Fruit fly (Drosophila melanogaster) whole organism, embryonic: ENCODE data around the gene CG13385.

Source experiments
- Bdp1 ChIP-seq: fragments of 200-800 bp; sonication (Bioruptor generic); optimal IDR thresholded peaks from 3 replicates; lab custom pipeline; 2016; ENCODE audit warnings: missing biosample characterization, missing genetic modification characterization
- C15 ChIP-seq: fragments of 200-800 bp; sonication (Bioruptor generic); IDR thresholded peaks from 3 replicates; pipeline ENCODE4 v1.3.6; 2022; ENCODE audit warnings: missing biosample characterization, missing genetic modification characterization
- CG10366 ChIP-seq: fragments of 200-800 bp; sonication (Bioruptor generic); IDR thresholded peaks from 2 replicates; pipeline ENCODE4 v1.3.6; 2022; ENCODE audit warnings: missing biosample characterization, missing genetic modification characterization
- CG15479 ChIP-seq: fragments of 200-800 bp; sonication (Bioruptor generic); optimal IDR thresholded peaks from 3 replicates; lab custom pipeline; 2019; ENCODE audit warnings: missing biosample characterization, mild to moderate bottlenecking, missing genetic modification characterization, moderate library complexity
- CG15514 ChIP-seq: fragments of 200-800 bp; sonication (Bioruptor generic); optimal IDR thresholded peaks from 3 replicates; lab custom pipeline; 2017; ENCODE audit warnings: missing biosample characterization, missing genetic modification characterization, mild to moderate bottlenecking, moderate library complexity, missing genetic modification reagents
- CG1603 ChIP-seq: fragments of 200-800 bp; sonication (Bioruptor generic); optimal IDR thresholded peaks from 2 replicates; lab custom pipeline; 2019; ENCODE audit warnings: missing biosample characterization, mild to moderate bottlenecking, missing genetic modification characterization, moderate library complexity
- CG17328 ChIP-seq: fragments of 200-800 bp; sonication (Bioruptor generic); IDR thresholded peaks from 2 replicates; pipeline ENCODE4 v1.3.6; 2022; ENCODE audit warnings: missing biosample characterization, missing genetic modification characterization
- CG17361 ChIP-seq: fragments of 200-800 bp; sonication (Bioruptor generic); IDR thresholded peaks from 3 replicates; pipeline ENCODE4 v1.3.6; 2022; ENCODE audit warnings: missing biosample characterization, missing genetic modification characterization
- CG2875 ChIP-seq: fragments of 200-800 bp; sonication (Bioruptor generic); optimal IDR thresholded peaks from 2 replicates; lab custom pipeline; 2017; ENCODE audit warnings: missing biosample characterization, mild to moderate bottlenecking, missing genetic modification characterization, missing genetic modification reagents
- CG3065 ChIP-seq: fragments of 200-800 bp; sonication (Bioruptor generic); optimal IDR thresholded peaks from 2 replicates; lab custom pipeline; 2016; ENCODE audit warnings: missing biosample characterization, missing genetic modification characterization
- CG31388 ChIP-seq: fragments of 200-800 bp; sonication (Bioruptor generic); optimal IDR thresholded peaks from 2 replicates; lab custom pipeline; 2016; ENCODE audit warnings: missing biosample characterization, missing genetic modification characterization
- CG34376 ChIP-seq: fragments of 200-800 bp; sonication (Bioruptor generic); optimal IDR thresholded peaks from 2 replicates; lab custom pipeline; 2018; ENCODE audit warnings: missing biosample characterization, mild to moderate bottlenecking, missing genetic modification characterization
- CG3726 ChIP-seq: fragments of 200-800 bp; sonication (Bioruptor generic); IDR thresholded peaks from 3 replicates; pipeline ENCODE4, ENCODE4 v1.3.6; 2022; ENCODE audit warnings: missing biosample characterization, missing genetic modification characterization
- CG43689 ChIP-seq: fragments of 200-800 bp; sonication (Bioruptor generic); IDR thresholded peaks from 2 replicates; pipeline ENCODE4 v1.3.6; 2022; ENCODE audit warnings: missing biosample characterization, missing genetic modification characterization
- CG6175 ChIP-seq: fragments of 200-800 bp; sonication (Bioruptor generic); IDR thresholded peaks from 3 replicates; pipeline ENCODE4 v1.3.6; 2022; ENCODE audit warnings: missing biosample characterization, missing genetic modification characterization
- CG6765 ChIP-seq: fragments of 200-800 bp; sonication (Bioruptor generic); optimal IDR thresholded peaks from 3 replicates; lab custom pipeline; 2017; ENCODE audit warnings: missing biosample characterization, mild to moderate bottlenecking, missing genetic modification characterization
- CG6813 ChIP-seq: fragments of 200-800 bp; sonication (Bioruptor generic); optimal IDR thresholded peaks from 2 replicates; lab custom pipeline; 2017; ENCODE audit warnings: missing biosample characterization, missing genetic modification characterization, mild to moderate bottlenecking, moderate library complexity, missing genetic modification reagents
- CG7357 ChIP-seq: fragments of 200-800 bp; sonication (Bioruptor generic); IDR thresholded peaks from 3 replicates; pipeline ENCODE4 v1.3.6; 2022; ENCODE audit warnings: missing biosample characterization, missing genetic modification characterization
- Doc3 ChIP-seq: fragments of 200-800 bp; sonication (Bioruptor generic); IDR thresholded peaks from 3 replicates; pipeline ENCODE4 v1.3.6; 2022; ENCODE audit warnings: missing biosample characterization, missing genetic modification characterization; ENCODE audit not compliant: partially characterized antibody
- E2f1 ChIP-seq: fragments of 200-800 bp; sonication (Bioruptor generic); IDR thresholded peaks from 2 replicates; pipeline ENCODE4 v1.3.6; 2022; ENCODE audit warnings: missing biosample characterization, missing genetic modification characterization
- Fer2 ChIP-seq: fragments of 200-800 bp; sonication (Bioruptor generic); optimal IDR thresholded peaks from 2 replicates; lab custom pipeline; 2018; ENCODE audit warnings: missing biosample characterization, mild to moderate bottlenecking, missing genetic modification characterization, moderate library complexity
- Hr78 ChIP-seq, 2 experiments: fragments of 200-800 bp in 1 of 2; fragments of >200 bp in 1 of 2; sonication (Bioruptor generic) in 1 of 2; optimal IDR thresholded peaks; 2 replicates each; lab custom pipeline; 2017 to 2019; ENCODE audit warnings: missing biosample characterization in 2 of 2, missing genetic modification characterization in 2 of 2, mild to moderate bottlenecking in 1 of 2, moderate library complexity in 1 of 2
- Oaz ChIP-seq: fragments of 200-800 bp; sonication (Bioruptor generic); IDR thresholded peaks from 2 replicates; pipeline ENCODE4 v1.3.6; 2022; ENCODE audit warnings: missing biosample characterization, missing genetic modification characterization
- Ptx1 ChIP-seq: fragments of 200-800 bp; sonication (Bioruptor generic); IDR thresholded peaks from 2 replicates; pipeline ENCODE4 v1.3.6; 2022; ENCODE audit warnings: missing biosample characterization, missing genetic modification characterization
- Side ChIP-seq: fragments of 200-800 bp; sonication (Bioruptor generic); optimal IDR thresholded peaks from 2 replicates; lab custom pipeline; 2016; ENCODE audit warnings: missing biosample characterization, missing genetic modification characterization
- Sin3A ChIP-seq: fragments of >200 bp; optimal IDR thresholded peaks from 2 replicates; lab custom pipeline; 2018
- Spps ChIP-seq: fragments of 200-800 bp; sonication (Bioruptor generic); optimal IDR thresholded peaks from 2 replicates; lab custom pipeline; 2018; ENCODE audit warnings: missing biosample characterization, mild to moderate bottlenecking, missing genetic modification characterization
- Tbp ChIP-seq: fragments of >200 bp; optimal IDR thresholded peaks from 2 replicates; lab custom pipeline; 2018; ENCODE audit warnings: missing biosample characterization, missing genetic modification characterization
- Usf ChIP-seq: fragments of 200-800 bp; sonication (Bioruptor generic); optimal IDR thresholded peaks from 2 replicates; lab custom pipeline; 2017; ENCODE audit warnings: missing genotype, missing biosample characterization, missing genetic modification characterization
- Vsx1 ChIP-seq: fragments of 200-800 bp; sonication (Bioruptor generic); optimal IDR thresholded peaks from 2 replicates; lab custom pipeline; 2017; ENCODE audit warnings: missing biosample characterization, mild to moderate bottlenecking, missing genetic modification characterization, missing genetic modification reagents
- ash1 ChIP-seq: fragments of 200-800 bp; sonication (Bioruptor generic); optimal IDR thresholded peaks from 2 replicates; lab custom pipeline; 2018; ENCODE audit warnings: missing biosample characterization, mild to moderate bottlenecking, missing genetic modification characterization
- bigmax ChIP-seq: fragments of 200-800 bp; sonication (Bioruptor generic); optimal IDR thresholded peaks from 2 replicates; lab custom pipeline; 2018; ENCODE audit warnings: missing biosample characterization, mild to moderate bottlenecking, missing genetic modification characterization
- crol ChIP-seq: fragments of 200-800 bp; sonication (Bioruptor generic); IDR thresholded peaks from 2 replicates; pipeline ENCODE4 v1.3.6; 2022; ENCODE audit warnings: missing biosample characterization, missing genetic modification characterization
- dysf ChIP-seq: fragments of 200-800 bp; sonication (Bioruptor generic); IDR thresholded peaks from 3 replicates; pipeline ENCODE4 v1.3.6; 2022; ENCODE audit warnings: missing biosample characterization, missing genetic modification characterization
- emc ChIP-seq: fragments of 200-800 bp; sonication (Bioruptor generic); optimal IDR thresholded peaks from 2 replicates; lab custom pipeline; 2016; ENCODE audit warnings: missing biosample characterization, missing genetic modification characterization
- ems ChIP-seq: fragments of 200-800 bp; sonication (Bioruptor generic); optimal IDR thresholded peaks from 3 replicates; lab custom pipeline; 2016; ENCODE audit warnings: missing biosample characterization, missing genetic modification characterization
- eyg ChIP-seq: fragments of 200-800 bp; sonication (Bioruptor generic); optimal IDR thresholded peaks from 3 replicates; lab custom pipeline; 2016; ENCODE audit warnings: missing biosample characterization, missing genetic modification characterization
- fd3F ChIP-seq: fragments of 200-800 bp; sonication (Bioruptor generic); optimal IDR thresholded peaks from 2 replicates; lab custom pipeline; 2018; ENCODE audit warnings: missing biosample characterization, mild to moderate bottlenecking, missing genetic modification characterization, moderate library complexity
- ham ChIP-seq: fragments of 200-800 bp; sonication (Bioruptor generic); IDR thresholded peaks from 2 replicates; pipeline ENCODE4 v1.3.6; 2022; ENCODE audit warnings: missing biosample characterization, missing genetic modification characterization
- her ChIP-seq: fragments of 200-800 bp; sonication (Bioruptor generic); optimal IDR thresholded peaks from 2 replicates; lab custom pipeline; 2016; ENCODE audit warnings: missing biosample characterization, missing genetic modification characterization
- lov ChIP-seq, 2 experiments: fragments of 200-800 bp in 1 of 2; fragments of >200 bp in 1 of 2; sonication (Bioruptor generic) in 1 of 2; IDR thresholded peaks in 1 of 2; optimal IDR thresholded peaks in 1 of 2; 2 replicates in 1 of 2; 3 replicates in 1 of 2; pipeline versions ENCODE4 v1.3.6 to Lab custom; 2017 to 2022; ENCODE audit warnings: missing biosample characterization in 1 of 2, missing genetic modification characterization in 1 of 2
- mirr ChIP-seq: fragments of 200-800 bp; sonication (Bioruptor generic); optimal IDR thresholded peaks from 3 replicates; lab custom pipeline; 2018; ENCODE audit warnings: missing biosample characterization, mild to moderate bottlenecking, missing genetic modification characterization
- sc ChIP-seq, 3 experiments: fragments of >200 bp in 2 of 3; fragments of 200-800 bp in 1 of 3; sonication (Bioruptor generic) in 1 of 3; optimal IDR thresholded peaks; 2 replicates in 2 of 3; 3 replicates in 1 of 3; lab custom pipeline; 2017; ENCODE audit warnings: mild to moderate bottlenecking in 1 of 3, missing biosample characterization in 1 of 3, missing genetic modification characterization in 1 of 3, missing genetic modification reagents in 1 of 3
- seq ChIP-seq: fragments of 200-800 bp; sonication (Bioruptor generic); IDR thresholded peaks from 2 replicates; pipeline ENCODE4 v1.3.6; 2022; ENCODE audit warnings: missing biosample characterization, missing genetic modification characterization
- tna ChIP-seq: fragments of 200-800 bp; sonication (Bioruptor generic); IDR thresholded peaks from 2 replicates; pipeline ENCODE4 v1.3.6; 2022; ENCODE audit warnings: missing biosample characterization, missing genetic modification characterization; ENCODE audit not compliant: partially characterized antibody
- trem ChIP-seq: fragments of 200-800 bp; optimal IDR thresholded peaks from 3 replicates; lab custom pipeline; 2019; ENCODE audit warnings: missing biosample characterization, mild to moderate bottlenecking, missing genetic modification characterization, moderate library complexity
- tx ChIP-seq: fragments of 200-800 bp; sonication (Bioruptor generic); optimal IDR thresholded peaks from 2 replicates; lab custom pipeline; 2016; ENCODE audit warnings: missing biosample characterization, missing genetic modification characterization
- wdn ChIP-seq: fragments of 200-800 bp; sonication (Bioruptor generic); IDR thresholded peaks from 2 replicates; pipeline ENCODE4 v1.3.6; 2022; ENCODE audit warnings: missing biosample characterization, missing genetic modification characterization
- zfh2 ChIP-seq: fragments of 200-800 bp; sonication (Bioruptor generic); optimal IDR thresholded peaks from 2 replicates; lab custom pipeline; 2016; ENCODE audit warnings: missing biosample characterization, missing genetic modification characterization

Gene CG13385

DNA sequence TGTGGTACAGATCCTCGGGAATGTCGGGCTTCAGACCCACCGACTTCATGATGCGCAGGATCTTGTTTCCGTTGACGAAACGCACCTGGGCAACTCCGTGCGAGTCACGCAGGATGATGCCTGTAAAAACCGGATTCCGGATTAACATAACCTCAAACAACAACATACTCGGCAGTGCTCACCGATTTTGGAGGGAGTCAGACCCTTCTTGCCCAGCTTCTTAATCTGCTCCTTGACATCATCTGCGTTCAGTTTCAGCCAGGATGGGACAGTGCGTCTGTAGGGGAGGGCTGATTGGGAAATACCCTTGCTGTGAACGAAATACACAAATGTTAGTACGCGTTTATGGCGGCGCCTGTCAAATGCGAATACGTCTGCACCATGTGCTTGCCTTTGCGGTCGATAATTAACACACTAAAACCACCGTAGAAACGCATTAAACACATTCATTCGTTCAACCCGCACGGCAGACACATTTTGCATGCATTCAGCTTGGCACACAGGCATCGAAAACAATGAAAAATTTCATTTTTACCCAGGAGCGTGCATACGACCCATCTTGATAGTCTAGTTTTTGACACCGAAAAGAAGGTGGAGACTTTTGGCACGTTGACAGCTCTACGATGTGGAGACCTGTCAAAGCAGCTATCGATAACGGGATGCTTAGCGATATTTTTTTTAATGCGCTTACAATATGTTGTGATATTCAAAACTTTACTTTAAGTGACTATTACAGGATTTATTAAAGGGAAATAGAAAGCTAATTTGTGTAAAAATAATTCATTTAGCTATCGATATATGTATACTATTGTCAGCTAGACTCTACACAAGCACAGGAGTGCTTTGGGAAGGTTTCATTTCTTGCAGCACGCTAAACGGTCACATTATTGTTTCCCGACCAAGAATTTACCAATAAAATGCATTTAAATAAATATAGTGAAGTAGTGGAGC lies 32.2 kb upstream of the CG13385 start, which contains the start of the genes RpS13 and CSN8 (continued):
- TF ChIP-seq fd3F (no peak), trem (tag; lab: Kevin White, UChicago) (peak; percentile 87), C15 (GFP tag; lab: Robert Waterston, UW) (no peak), CG1603 (tag; lab: Kevin White, UChicago) (peak; percentile 62), lov (optimal IDR thresholded peaks at IDR 0.05; lab: Kevin White, UChicago) (no peak), lov (GFP tag; IDR thresholded peaks at IDR 0.05; lab: Robert Waterston, UW) (no peak), Vsx1 (peak; percentile 46), dysf (GFP tag; lab: Robert Waterston, UW) (no peak), CG6175 (no peak), CG3726 (GFP tag; lab: Robert Waterston, UW) (no peak), ham (GFP tag; lab: Robert Waterston, UW) (no peak), CG43689 (no peak), Oaz (GFP tag; lab: Robert Waterston, UW) (no peak), CG31388 (GFP tag; lab: Kevin White, UChicago) (no peak), emc (GFP tag; lab: Kevin White, UChicago) (no peak), CG10366 (GFP tag; lab: Robert Waterston, UW) (no peak), CG15479 (GFP tag; lab: Kevin White, UChicago) (no peak), mirr (no peak), Ptx1 (no peak), bigmax (GFP tag; lab: Kevin White, UChicago) (peak; percentile 95), CG15514 (peak; percentile 60), CG7357 (GFP tag; lab: Robert Waterston, UW) (0 out of 3 replicates have a peak, but pooled peaks have one; percentile 11), crol (GFP tag; lab: Robert Waterston, UW) (no peak), CG34376 (GFP tag; lab: Kevin White, UChicago) (peak; percentile 68), her (GFP tag; lab: Kevin White, UChicago) (no peak), tx (GFP tag; lab: Kevin White, UChicago) (no peak), CG17361 (GFP tag; lab: Robert Waterston, UW) (no peak), ash1 (GFP tag; lab: Kevin White, UChicago) (no peak), seq (GFP tag; lab: Robert Waterston, UW) (no peak), sc (optimal IDR thresholded peaks at IDR 0.05; lab: Kevin White, UChicago) (no peak), sc (GFP tag; optimal IDR thresholded peaks at IDR 0.05; lab: Kevin White, UChicago) (no peak), Fer2 (tag; lab: Kevin White, UChicago) (no peak), CG3065 (no peak), Hr78 (GFP tag; optimal IDR thresholded peaks at IDR 0.05; lab: Kevin White, UChicago) (no peak), CG6813 (GFP tag; lab: Kevin White, UChicago) (no peak), CG2875 (GFP tag; lab: Kevin White, UChicago) (no peak), Tbp (no peak), Side (no peak), Spps (no peak), Usf (GFP tag; lab: Kevin White, UChicago) (no peak), tna (GFP tag; lab: Robert Waterston, UW) (peak; percentile 78), CG17328 (GFP tag; lab: Robert Waterston, UW) (no peak), ems (GFP tag; lab: Kevin White, UChicago) (no peak), Doc3 (GFP tag; lab: Robert Waterston, UW) (peak; percentile 93), Bdp1 (GFP tag; lab: Kevin White, UChicago) (no peak), E2f1 (GFP tag; lab: Robert Waterston, UW) (no peak), Sin3A (lab: Kevin White, UChicago) (peak; percentile 93), wdn (GFP tag; lab: Robert Waterston, UW) (no peak), zfh2 (GFP tag; lab: Kevin White, UChicago) (no peak), eyg (GFP tag; lab: Kevin White, UChicago) (no peak), CG6765 (GFP tag; lab: Kevin White, UChicago) (peak; percentile 59)
